Worm (Caenorhabditis elegans) whole organism, early embryonic: Measurements from ENCODE around the gene klp-17.
A peak's percentile ranks its signal among the peaks of the same experiment; 100 is the strongest.

Experiments used
- B0310.2 ChIP-seq: sonication (generic microtip); optimal IDR thresholded peaks from 2 replicates; lab custom pipeline; 2016; ENCODE audit warnings: mild to moderate bottlenecking, missing genetic modification characterization, missing compliant biosample characterization
- F13C5.2 ChIP-seq: sonication (generic microtip); optimal IDR thresholded peaks from 2 replicates; lab custom pipeline; 2017; ENCODE audit warnings: mild to moderate bottlenecking, missing genetic modification characterization, inconsistent platforms, missing compliant biosample characterization
- aly-1 ChIP-seq: sonication (generic microtip); optimal IDR thresholded peaks from 2 replicates; lab custom pipeline; 2016; ENCODE audit warnings: missing genetic modification characterization, missing compliant biosample characterization
- ama-1 ChIP-seq: fragments of 150-350 bp; optimal IDR thresholded peaks from 2 replicates; lab custom pipeline; 2014
- ceh-13 ChIP-seq: fragments of 200-800 bp; sonication (Bioruptor generic); optimal IDR thresholded peaks from 2 replicates; lab custom pipeline; 2018; ENCODE audit warnings: mild to moderate bottlenecking, missing genetic modification characterization, missing compliant biosample characterization
- ceh-36 ChIP-seq: sonication (generic microtip); optimal IDR thresholded peaks from 2 replicates; lab custom pipeline; 2016; ENCODE audit warnings: missing genetic modification characterization, inconsistent platforms, missing compliant biosample characterization
- ets-7 ChIP-seq: sonication (generic microtip); optimal IDR thresholded peaks from 2 replicates; lab custom pipeline; 2016; ENCODE audit warnings: missing genotype, missing genetic modification characterization, missing compliant biosample characterization
- flt-1 ChIP-seq: fragments of 200-800 bp; sonication (Bioruptor generic); IDR thresholded peaks from 2 replicates; pipeline ENCODE4 v1.3.6; 2022; ENCODE audit warnings: missing genetic modification characterization, missing compliant biosample characterization
- hmbx-1 ChIP-seq: sonication (generic microtip); optimal IDR thresholded peaks from 2 replicates; lab custom pipeline; 2016; ENCODE audit warnings: mild to moderate bottlenecking, missing genetic modification characterization, missing compliant biosample characterization
- hmg-4 ChIP-seq: fragments of 200-800 bp; sonication (Bioruptor generic); optimal IDR thresholded peaks from 2 replicates; lab custom pipeline; 2018; ENCODE audit warnings: mild to moderate bottlenecking, missing genetic modification characterization, missing compliant biosample characterization
- hnd-1 ChIP-seq: sonication (generic microtip); optimal IDR thresholded peaks from 2 replicates; lab custom pipeline; 2016; ENCODE audit warnings: missing genetic modification characterization, missing compliant biosample characterization
- pes-1 ChIP-seq: fragments of 200-800 bp; sonication (Bioruptor generic); IDR thresholded peaks from 2 replicates; pipeline ENCODE4 v1.3.6; 2022; ENCODE audit warnings: missing genetic modification reagents, missing genetic modification characterization, missing compliant biosample characterization
- scrt-1 ChIP-seq: fragments of 200-800 bp; sonication (Bioruptor generic); IDR thresholded peaks from 2 replicates; pipeline ENCODE4 v1.3.6; 2022; ENCODE audit warnings: missing genetic modification characterization, missing compliant biosample characterization
- sea-1 ChIP-seq: fragments of 200-800 bp; sonication (Bioruptor generic); conservative IDR thresholded peaks from 2 replicates; pipeline ENCODE4 v1.3.6; 2022; ENCODE audit warnings: missing genetic modification characterization, missing compliant biosample characterization
- tbx-11 ChIP-seq: fragments of 200-800 bp; sonication (Bioruptor generic); IDR thresholded peaks from 2 replicates; pipeline ENCODE4 v1.3.6; 2022; ENCODE audit warnings: missing genetic modification characterization, missing compliant biosample characterization
- tbx-37 ChIP-seq: fragments of 200-800 bp; sonication (Bioruptor generic); conservative IDR thresholded peaks from 2 replicates; pipeline ENCODE4 v1.3.6; 2022; ENCODE audit warnings: missing genetic modification reagents, missing genetic modification characterization, missing compliant biosample characterization
- tra-4 ChIP-seq: sonication (generic microtip); optimal IDR thresholded peaks from 2 replicates; lab custom pipeline; 2017; ENCODE audit warnings: missing genetic modification characterization, missing compliant biosample characterization

klp-17 gene

DNA sequence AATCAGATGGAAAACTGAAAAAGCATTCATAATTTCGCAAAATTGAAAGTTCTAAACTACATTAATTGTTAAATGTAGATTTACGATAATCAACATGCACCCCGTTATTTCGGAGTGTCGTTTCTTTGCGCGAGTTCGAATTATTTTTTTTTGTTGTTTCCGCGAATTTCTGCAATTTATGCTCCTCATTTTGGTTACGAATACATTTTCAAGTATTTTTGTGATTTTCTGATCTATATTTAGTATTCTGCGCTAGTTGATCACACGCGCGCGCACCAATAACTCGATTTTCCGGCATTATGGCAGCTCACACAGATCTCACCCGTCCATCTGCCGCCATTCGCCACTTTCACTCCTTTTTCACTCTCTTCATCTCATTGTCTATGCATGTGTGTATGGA lies 27.2 kb downstream of the klp-17 start, which contains the start of gene VW02B12L.2:
Gene VW02B12L.2, minus strand, starts transcription at position 65 of the 400 bp plus-strand sequence.
- TF ChIP-seq hmg-4 (peak; percentile 21), flt-1 (GFP tag; lab: Robert Waterston, UW) (no peak), ets-7 (tag; lab: Kevin White, UChicago) (no peak)

DNA sequence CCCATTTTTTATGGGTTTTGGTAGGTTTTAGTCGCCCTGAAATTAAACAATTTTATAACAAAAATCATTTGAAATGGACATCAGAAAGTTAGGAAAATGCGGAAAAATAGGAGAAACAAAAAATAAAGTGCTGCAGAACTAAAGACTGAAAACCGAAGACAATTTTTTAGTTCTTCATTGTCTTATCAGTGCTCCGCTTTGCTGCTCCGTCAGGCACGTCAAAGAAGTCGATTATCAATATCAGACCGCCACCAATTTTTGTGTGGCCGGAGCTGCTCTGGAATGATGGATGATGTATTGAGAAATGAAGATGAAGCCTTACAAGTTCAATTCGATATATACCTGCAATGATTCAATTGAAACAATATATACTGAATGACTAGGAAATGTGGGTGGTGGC lies 29.0 kb downstream of the klp-17 start, which contains the start of gene vha-6:
Gene vha-6, minus strand, starts transcription at position 36 of the 400 bp plus-strand sequence.
- TF ChIP-seq ceh-13 (GFP tag; lab: Kevin White, UChicago): no peak
- no peak for TF ChIP-seq hmbx-1
- TF ChIP-seq F13C5.2: no peak
- no peak for TF ChIP-seq hnd-1 (tag; lab: Kevin White, UChicago)
- no peak for TF ChIP-seq tbx-11 (GFP tag; lab: Robert Waterston, UW)
- TF ChIP-seq ceh-36: no peak
- TF ChIP-seq ama-1 (lab: Kevin White, UChicago): no peak
- no peak for TF ChIP-seq hmg-4
- no peak for TF ChIP-seq pes-1 (GFP tag; lab: Robert Waterston, UW)
- no peak for TF ChIP-seq tbx-37
- no peak for TF ChIP-seq flt-1 (GFP tag; lab: Robert Waterston, UW)
- TF ChIP-seq tra-4: no peak
- TF ChIP-seq aly-1: no peak
- TF ChIP-seq ets-7 (tag; lab: Kevin White, UChicago): no peak
- TF ChIP-seq scrt-1: no peak
- no peak for TF ChIP-seq sea-1 (GFP tag; lab: Robert Waterston, UW)
- TF ChIP-seq B0310.2 (tag; lab: Kevin White, UChicago): no peak

DNA sequence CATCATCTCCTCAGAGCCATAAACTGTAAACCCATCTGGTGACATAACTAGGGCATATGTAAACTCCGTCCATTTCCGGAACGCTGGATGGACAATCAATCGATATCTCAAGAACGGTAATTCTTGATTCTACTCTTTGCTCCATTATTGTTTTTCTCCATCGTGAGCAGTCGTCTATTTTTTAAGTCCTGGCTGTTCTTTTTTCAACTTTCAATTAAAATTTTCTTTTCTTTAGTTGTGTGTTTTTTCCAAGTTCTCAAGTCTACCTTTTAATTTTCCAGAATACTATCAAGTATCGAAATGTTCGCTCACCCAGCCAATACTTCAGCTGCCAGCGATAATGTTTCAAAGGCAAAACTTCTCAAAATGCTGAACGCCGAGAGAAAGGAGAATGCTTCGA lies 33.5 kb downstream of the klp-17 start, which contains the start of gene C05D12.5:
Gene C05D12.5, plus strand, starts transcription at position 301 of the 400 bp plus-strand sequence.
- TF ChIP-seq hmbx-1: no peak
- no peak for TF ChIP-seq ceh-36
- TF ChIP-seq hmg-4: no peak
- TF ChIP-seq ama-1 (lab: Kevin White, UChicago): no peak
- no peak for TF ChIP-seq ceh-13 (GFP tag; lab: Kevin White, UChicago)

DNA sequence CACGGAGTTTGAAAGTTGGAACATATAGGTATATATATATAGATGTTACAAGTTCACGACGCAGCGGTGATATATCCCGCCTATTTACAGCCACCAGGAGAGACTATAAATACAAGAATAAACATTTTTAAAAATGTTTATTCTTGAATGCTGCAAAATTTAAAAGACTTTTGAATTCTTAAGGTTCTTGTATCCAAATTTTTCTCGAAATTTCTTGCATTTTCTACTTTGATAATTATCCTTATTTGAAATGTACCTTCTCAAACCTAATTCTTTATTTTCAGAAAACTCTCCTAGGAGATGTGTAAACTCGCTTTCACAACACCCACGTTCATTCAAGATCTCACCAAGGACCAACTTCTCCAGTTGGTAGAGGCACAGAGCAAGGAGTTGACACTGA lies 35.9 kb downstream of the klp-17 start, which contains the start of gene C05D12.4:
Gene C05D12.4, plus strand, starts transcription at position 301 of the 400 bp plus-strand sequence.
- no peak for TF ChIP-seq B0310.2 (tag; lab: Kevin White, UChicago)
- no peak for TF ChIP-seq ceh-36
- no peak for TF ChIP-seq hnd-1 (tag; lab: Kevin White, UChicago)
- TF ChIP-seq scrt-1: no peak
- no peak for TF ChIP-seq ceh-13 (GFP tag; lab: Kevin White, UChicago)
- no peak for TF ChIP-seq hmbx-1
- no peak for TF ChIP-seq ets-7 (tag; lab: Kevin White, UChicago)
- no peak for TF ChIP-seq sea-1 (GFP tag; lab: Robert Waterston, UW)

DNA sequence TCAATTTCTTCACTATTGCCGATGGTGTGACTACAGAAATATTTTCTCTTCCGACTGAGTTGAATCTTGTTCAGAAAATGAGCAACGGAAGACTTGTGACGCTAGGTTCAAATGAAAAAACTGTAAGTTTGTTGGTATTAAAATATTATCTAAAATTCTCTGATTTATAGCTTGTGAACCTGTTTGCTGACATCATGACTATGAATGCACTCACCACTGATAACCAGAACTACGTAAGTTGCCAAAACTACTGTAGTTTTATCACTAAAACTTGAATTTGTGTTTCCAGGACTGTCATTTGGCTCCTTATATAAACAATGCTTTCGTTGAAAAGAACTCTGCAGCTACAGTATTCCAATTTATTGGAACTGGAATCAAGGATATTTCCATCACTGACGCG lies 38.8 kb downstream of the klp-17 start:
- TF ChIP-seq hnd-1 (tag; lab: Kevin White, UChicago) (no peak), sea-1 (GFP tag; lab: Robert Waterston, UW) (no peak), ama-1 (lab: Kevin White, UChicago) (no peak), scrt-1 (no peak), ets-7 (tag; lab: Kevin White, UChicago) (no peak), tbx-37 (no peak), aly-1 (no peak), hmbx-1 (no peak), pes-1 (GFP tag; lab: Robert Waterston, UW) (no peak), ceh-36 (no peak), B0310.2 (tag; lab: Kevin White, UChicago) (no peak), hmg-4 (no peak)

DNA sequence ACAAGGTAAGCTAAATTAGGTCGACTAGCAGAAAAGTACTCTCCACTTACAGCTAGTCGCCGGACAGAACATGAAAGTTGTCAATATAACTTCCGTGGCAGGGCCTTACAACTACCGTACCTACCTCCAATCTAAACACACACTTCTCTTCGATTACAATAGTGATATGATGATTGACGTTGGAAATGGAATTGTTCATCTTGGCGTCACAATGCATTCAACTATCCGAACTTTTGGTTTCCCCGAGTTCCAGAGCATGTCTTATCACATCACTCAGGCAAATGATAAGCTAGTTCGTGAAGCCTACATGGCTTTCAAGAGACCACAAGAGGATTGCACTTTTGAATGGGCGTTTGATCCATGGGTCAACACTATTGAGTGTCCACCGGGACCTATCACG lies 40.1 kb downstream of the klp-17 start:
- TF ChIP-seq ets-7 (tag; lab: Kevin White, UChicago) (no peak), aly-1 (no peak), tbx-11 (GFP tag; lab: Robert Waterston, UW) (no peak), F13C5.2 (no peak), hnd-1 (tag; lab: Kevin White, UChicago) (no peak), pes-1 (GFP tag; lab: Robert Waterston, UW) (no peak), ama-1 (lab: Kevin White, UChicago) (no peak), hmbx-1 (no peak), ceh-13 (GFP tag; lab: Kevin White, UChicago) (no peak), scrt-1 (no peak), B0310.2 (tag; lab: Kevin White, UChicago) (no peak), hmg-4 (no peak), ceh-36 (no peak), flt-1 (GFP tag; lab: Robert Waterston, UW) (no peak), tbx-37 (no peak)

DNA sequence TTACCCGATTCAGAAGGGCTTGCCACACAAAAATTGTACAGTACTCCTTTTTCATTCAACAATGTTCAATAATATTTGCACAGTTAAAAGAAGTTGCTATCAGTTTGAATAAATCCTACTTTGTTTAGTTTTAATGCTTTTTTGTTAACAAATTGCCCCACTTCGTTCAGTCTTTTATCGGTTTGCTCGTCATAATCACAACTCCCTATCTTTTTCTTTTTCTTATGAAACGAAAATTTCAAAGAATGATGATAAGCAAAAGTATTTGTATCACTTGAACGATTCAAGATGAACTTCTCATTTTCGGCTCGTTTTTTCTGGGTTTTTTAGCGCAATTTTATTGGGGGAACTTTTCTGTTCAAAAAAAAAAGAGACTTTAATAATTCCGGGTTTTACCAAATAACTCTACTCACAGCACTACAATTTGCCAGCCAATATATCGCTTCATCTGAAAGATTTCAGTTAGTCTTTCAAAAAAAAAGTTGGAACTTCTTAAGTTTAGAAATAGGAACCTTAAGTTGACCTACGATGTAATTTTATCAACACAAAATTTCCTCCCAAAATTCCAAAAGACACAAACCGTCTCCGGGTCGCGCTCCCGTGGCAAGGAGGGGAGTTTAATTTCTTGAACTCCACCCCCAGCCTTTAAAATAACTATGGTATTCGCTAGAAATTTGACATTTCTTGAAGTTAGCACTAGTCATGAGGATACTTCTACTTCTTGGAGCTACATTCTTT lies 42.7 kb downstream of the klp-17 start, which contains the start of gene C05D12.3:
Gene C05D12.3, plus strand, starts transcription at position 688 of the 738 bp plus-strand sequence.
- TF ChIP-seq F13C5.2 (no peak), sea-1 (GFP tag; lab: Robert Waterston, UW) (no peak), ama-1 (lab: Kevin White, UChicago) (no peak), scrt-1 (no peak), hmbx-1 (no peak), tbx-11 (GFP tag; lab: Robert Waterston, UW) (no peak), B0310.2 (tag; lab: Kevin White, UChicago) (no peak), flt-1 (GFP tag; lab: Robert Waterston, UW) (no peak), hnd-1 (tag; lab: Kevin White, UChicago) (no peak), ets-7 (tag; lab: Kevin White, UChicago) (no peak), ceh-13 (GFP tag; lab: Kevin White, UChicago) (no peak), pes-1 (GFP tag; lab: Robert Waterston, UW) (no peak)

DNA sequence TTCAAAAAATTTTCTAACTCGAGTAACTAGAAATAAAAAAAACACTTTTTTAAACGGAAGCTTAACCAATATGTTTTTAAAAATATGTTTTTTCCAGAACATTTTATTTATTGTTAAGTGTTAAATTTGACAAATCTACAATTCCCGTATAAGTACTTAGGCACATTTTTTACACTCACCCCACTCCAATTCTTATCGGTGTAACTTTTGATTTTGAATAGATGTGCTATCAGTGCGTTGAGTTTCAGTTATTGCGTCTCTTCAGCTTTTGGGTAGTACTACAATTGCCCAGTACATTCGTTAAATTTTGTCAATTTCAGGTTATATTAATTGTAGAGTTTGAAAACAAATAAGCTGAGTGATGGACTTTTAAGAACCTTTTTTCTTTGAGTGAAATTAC lies 43.4 kb downstream of the klp-17 start:
- no peak for TF ChIP-seq tra-4
- no peak for TF ChIP-seq ceh-36
- TF ChIP-seq tbx-37: no peak
- no peak for TF ChIP-seq hnd-1 (tag; lab: Kevin White, UChicago)
- TF ChIP-seq scrt-1: no peak
- no peak for TF ChIP-seq pes-1 (GFP tag; lab: Robert Waterston, UW)
